Fruit fly (Drosophila melanogaster) whole organism, embryonic: Measurements from ENCODE around the gene Sys1.

Experiments used
- CG10366 ChIP-seq: fragments of 200-800 bp; sonication (Bioruptor generic); IDR thresholded peaks from 2 replicates; pipeline ENCODE4 v1.3.6; 2022; ENCODE audit warnings: missing biosample characterization, missing genetic modification characterization
- CG11398 ChIP-seq: fragments of 200-800 bp; sonication (Bioruptor generic); optimal IDR thresholded peaks from 2 replicates; lab custom pipeline; 2016; ENCODE audit warnings: missing biosample characterization, missing genetic modification characterization
- CG11456 ChIP-seq: fragments of 200-800 bp; sonication (Bioruptor generic); IDR thresholded peaks from 3 replicates; pipeline ENCODE4 v1.3.6; 2022; ENCODE audit warnings: missing biosample characterization, missing genetic modification characterization
- CG11723 ChIP-seq: fragments of 200-800 bp; sonication (Bioruptor generic); optimal IDR thresholded peaks from 2 replicates; lab custom pipeline; 2017; ENCODE audit warnings: missing biosample characterization, mild to moderate bottlenecking, missing genetic modification characterization
- CG12236 ChIP-seq: fragments of 200-800 bp; sonication (Bioruptor generic); optimal IDR thresholded peaks from 2 replicates; lab custom pipeline; 2016; ENCODE audit warnings: missing biosample characterization, missing genetic modification characterization
- CG13287 ChIP-seq: fragments of 200-800 bp; sonication (Bioruptor generic); IDR thresholded peaks from 2 replicates; pipeline ENCODE4 v1.3.6; 2022; ENCODE audit warnings: missing biosample characterization, missing genetic modification characterization; ENCODE audit not compliant: partially characterized antibody
- CG15514 ChIP-seq: fragments of 200-800 bp; sonication (Bioruptor generic); optimal IDR thresholded peaks from 3 replicates; lab custom pipeline; 2017; ENCODE audit warnings: missing biosample characterization, missing genetic modification characterization, mild to moderate bottlenecking, moderate library complexity, missing genetic modification reagents
- CG32772 ChIP-seq: fragments of 200-800 bp; sonication (Bioruptor generic); IDR thresholded peaks from 2 replicates; pipeline ENCODE4 v1.3.6; 2022; ENCODE audit warnings: missing biosample characterization, missing genetic modification characterization
- CG34422 ChIP-seq: fragments of 200-800 bp; sonication (Bioruptor generic); IDR thresholded peaks from 3 replicates; pipeline ENCODE4 v1.3.6; 2022; ENCODE audit warnings: missing biosample characterization, missing genetic modification characterization
- CG3726 ChIP-seq: fragments of 200-800 bp; sonication (Bioruptor generic); IDR thresholded peaks from 3 replicates; pipeline ENCODE4, ENCODE4 v1.3.6; 2022; ENCODE audit warnings: missing biosample characterization, missing genetic modification characterization
- CG7745 ChIP-seq: fragments of 200-800 bp; sonication (Bioruptor generic); optimal IDR thresholded peaks from 2 replicates; lab custom pipeline; 2018; ENCODE audit warnings: missing biosample characterization, mild to moderate bottlenecking, missing genetic modification characterization, moderate library complexity
- CrebB ChIP-seq: fragments of 200-800 bp; sonication (Bioruptor generic); optimal IDR thresholded peaks from 3 replicates; lab custom pipeline; 2018; ENCODE audit warnings: missing biosample characterization, mild to moderate bottlenecking, missing genetic modification characterization
- D19B ChIP-seq: fragments of 200-800 bp; sonication (Bioruptor generic); optimal IDR thresholded peaks from 2 replicates; lab custom pipeline; 2017; ENCODE audit warnings: missing biosample characterization, mild to moderate bottlenecking, missing genetic modification characterization
- Dbx ChIP-seq: fragments of 200-800 bp; sonication (Bioruptor generic); IDR thresholded peaks from 3 replicates; pipeline ENCODE4 v1.3.6; 2022; ENCODE audit warnings: missing biosample characterization, missing genetic modification characterization
- Ets65A ChIP-seq: fragments of 200-800 bp; sonication (Bioruptor generic); peaks from one replicate; lab custom pipeline; 2016; ENCODE audit warnings: missing biosample characterization, missing genetic modification characterization
- H15 ChIP-seq: fragments of 200-800 bp; sonication (Bioruptor generic); IDR thresholded peaks from 3 replicates; pipeline ENCODE4 v1.3.6; 2022; ENCODE audit warnings: missing biosample characterization, missing genetic modification characterization
- Hr78 ChIP-seq, 2 experiments: fragments of 200-800 bp in 1 of 2; fragments of >200 bp in 1 of 2; sonication (Bioruptor generic) in 1 of 2; optimal IDR thresholded peaks; 2 replicates each; lab custom pipeline; 2017 to 2019; ENCODE audit warnings: missing biosample characterization in 2 of 2, missing genetic modification characterization in 2 of 2, mild to moderate bottlenecking in 1 of 2, moderate library complexity in 1 of 2
- Mad ChIP-seq: fragments of 200-800 bp; sonication (Bioruptor generic); optimal IDR thresholded peaks from 2 replicates; lab custom pipeline; 2016; ENCODE audit warnings: missing biosample characterization, missing genetic modification characterization
- Mrtf ChIP-seq: fragments of 200-800 bp; sonication (Bioruptor generic); IDR thresholded peaks from 3 replicates; pipeline ENCODE4 v1.3.6; 2022; ENCODE audit warnings: missing biosample characterization, missing genetic modification characterization
- PHDP ChIP-seq: fragments of 200-800 bp; sonication (Bioruptor generic); optimal IDR thresholded peaks from 3 replicates; lab custom pipeline; 2018; ENCODE audit warnings: missing biosample characterization, mild to moderate bottlenecking, missing genetic modification characterization, moderate library complexity
- Pdp1 ChIP-seq, 2 experiments: fragments of 200-800 bp; sonication (Bioruptor generic); optimal IDR thresholded peaks; 3 replicates each; lab custom pipeline; 2016; ENCODE audit warnings: missing biosample characterization in 2 of 2, missing genetic modification characterization in 2 of 2, mild to moderate bottlenecking in 1 of 2, moderate library complexity in 1 of 2
- Scr ChIP-seq: fragments of 200-800 bp; sonication (Bioruptor generic); IDR thresholded peaks from 2 replicates; pipeline ENCODE4 v1.3.6; 2022; ENCODE audit warnings: missing biosample characterization, missing genetic modification characterization; ENCODE audit not compliant: partially characterized antibody
- Sox100B ChIP-seq: fragments of 200-800 bp; sonication (Bioruptor generic); optimal IDR thresholded peaks from 3 replicates; lab custom pipeline; 2018; ENCODE audit warnings: missing biosample characterization, mild to moderate bottlenecking, missing genetic modification characterization
- Spps ChIP-seq: fragments of 200-800 bp; sonication (Bioruptor generic); optimal IDR thresholded peaks from 2 replicates; lab custom pipeline; 2018; ENCODE audit warnings: missing biosample characterization, mild to moderate bottlenecking, missing genetic modification characterization
- Trl ChIP-seq, 3 experiments: fragments of >200 bp in 2 of 3; fragments of 200-800 bp in 1 of 3; sonication (Bioruptor generic) in 1 of 3; optimal IDR thresholded peaks; 2 replicates in 1 of 3; 3 replicates in 2 of 3; lab custom pipeline; 2016 to 2017; ENCODE audit warnings: missing biosample characterization in 1 of 3, missing genetic modification characterization in 1 of 3
- Xrp1 ChIP-seq: fragments of 200-800 bp; sonication (Bioruptor generic); IDR thresholded peaks from 2 replicates; pipeline ENCODE4 v1.3.6; 2022; ENCODE audit warnings: missing biosample characterization, missing genetic modification characterization
- ac ChIP-seq: fragments of 200-800 bp; sonication (Bioruptor generic); optimal IDR thresholded peaks from 3 replicates; lab custom pipeline; 2017; ENCODE audit warnings: missing biosample characterization, mild to moderate bottlenecking, missing genetic modification characterization
- amos ChIP-seq: fragments of 200-800 bp; sonication (Bioruptor generic); IDR thresholded peaks from 2 replicates; pipeline ENCODE4 v1.3.6; 2022; ENCODE audit warnings: missing biosample characterization, missing genetic modification characterization; ENCODE audit not compliant: partially characterized antibody
- ase ChIP-seq: fragments of 200-800 bp; sonication (Bioruptor generic); IDR thresholded peaks from 3 replicates; pipeline ENCODE4 v1.3.6; 2022; ENCODE audit warnings: missing biosample characterization, missing genetic modification characterization
- bowl ChIP-seq: fragments of 200-800 bp; sonication (Bioruptor generic); IDR thresholded peaks from 2 replicates; pipeline ENCODE4 v1.3.6; 2022; ENCODE audit warnings: missing biosample characterization, missing genetic modification characterization
- btn ChIP-seq: fragments of 200-800 bp; sonication (Bioruptor generic); optimal IDR thresholded peaks from 2 replicates; lab custom pipeline; 2016; ENCODE audit warnings: missing biosample characterization, missing genetic modification characterization
- ci ChIP-seq: fragments of 200-800 bp; sonication (Bioruptor generic); IDR thresholded peaks from 3 replicates; pipeline ENCODE4 v1.3.6; 2022; ENCODE audit warnings: missing biosample characterization, missing genetic modification characterization
- crp ChIP-seq, 2 experiments: fragments of 200-800 bp; sonication (Bioruptor generic); optimal IDR thresholded peaks; 2 replicates in 1 of 2; 3 replicates in 1 of 2; lab custom pipeline; 2017; ENCODE audit warnings: missing biosample characterization in 2 of 2, missing genetic modification characterization in 2 of 2, mild to moderate bottlenecking in 1 of 2, moderate library complexity in 1 of 2
- dan ChIP-seq: fragments of 200-800 bp; sonication (Bioruptor generic); IDR thresholded peaks from 2 replicates; pipeline ENCODE4 v1.3.6; 2022; ENCODE audit warnings: missing biosample characterization, missing genetic modification characterization
- ems ChIP-seq: fragments of 200-800 bp; sonication (Bioruptor generic); optimal IDR thresholded peaks from 3 replicates; lab custom pipeline; 2016; ENCODE audit warnings: missing biosample characterization, missing genetic modification characterization
- eve ChIP-seq, 2 experiments: fragments of >200 bp; optimal IDR thresholded peaks; 2 replicates each; lab custom pipeline; 2017; ENCODE audit warnings: missing biosample characterization in 2 of 2, missing genetic modification characterization in 2 of 2
- fu2 ChIP-seq: fragments of 200-800 bp; sonication (Bioruptor generic); optimal IDR thresholded peaks from 2 replicates; lab custom pipeline; 2016; ENCODE audit warnings: missing biosample characterization, missing genetic modification characterization
- lbe ChIP-seq: fragments of 200-800 bp; sonication (Bioruptor generic); optimal IDR thresholded peaks from 2 replicates; lab custom pipeline; 2016; ENCODE audit warnings: missing biosample characterization, mild to moderate bottlenecking, missing genetic modification characterization
- nerfin-2 ChIP-seq: fragments of 200-800 bp; sonication (Bioruptor generic); IDR thresholded peaks from 2 replicates; pipeline ENCODE4 v1.3.6; 2022; ENCODE audit warnings: missing biosample characterization, missing genetic modification characterization; ENCODE audit not compliant: partially characterized antibody
- nom ChIP-seq: fragments of 200-800 bp; sonication (Bioruptor generic); optimal IDR thresholded peaks from 2 replicates; lab custom pipeline; 2017; ENCODE audit warnings: missing biosample characterization, missing genetic modification characterization, mild to moderate bottlenecking, moderate library complexity, missing genetic modification reagents
- odd ChIP-seq: fragments of 200-800 bp; sonication (Bioruptor generic); optimal IDR thresholded peaks from 2 replicates; lab custom pipeline; 2017; ENCODE audit warnings: missing biosample characterization, mild to moderate bottlenecking, missing genetic modification characterization
- prd ChIP-seq, 3 experiments: fragments of >200 bp in 2 of 3; fragments of 200-800 bp in 1 of 3; sonication (Bioruptor generic) in 1 of 3; optimal IDR thresholded peaks in 2 of 3; IDR thresholded peaks in 1 of 3; 2 replicates in 2 of 3; 3 replicates in 1 of 3; pipeline versions ENCODE4 v1.3.6 to Lab custom; 2017 to 2022; ENCODE audit warnings: missing biosample characterization in 1 of 3, missing genetic modification characterization in 1 of 3
- psq ChIP-seq: fragments of 200-800 bp; sonication (Bioruptor generic); optimal IDR thresholded peaks from 2 replicates; lab custom pipeline; 2017; ENCODE audit warnings: missing biosample characterization, missing genetic modification characterization
- scrt ChIP-seq: fragments of 200-800 bp; sonication (Bioruptor generic); optimal IDR thresholded peaks from 2 replicates; lab custom pipeline; 2018; ENCODE audit warnings: missing biosample characterization, mild to moderate bottlenecking, missing genetic modification characterization, moderate library complexity
- sqz ChIP-seq: fragments of 200-800 bp; sonication (Bioruptor generic); optimal IDR thresholded peaks from 3 replicates; lab custom pipeline; 2018; ENCODE audit warnings: missing biosample characterization, mild to moderate bottlenecking, missing genetic modification characterization
- stwl ChIP-seq: fragments of 200-800 bp; sonication (Bioruptor generic); optimal IDR thresholded peaks from 3 replicates; lab custom pipeline; 2018; ENCODE audit warnings: missing biosample characterization, mild to moderate bottlenecking, missing genetic modification characterization, moderate library complexity
- tll ChIP-seq, 2 experiments: fragments of 200-800 bp in 1 of 2; fragments of >200 bp in 1 of 2; sonication (Bioruptor generic) in 1 of 2; optimal IDR thresholded peaks; 2 replicates each; lab custom pipeline; 2017 to 2019; ENCODE audit warnings: missing biosample characterization in 2 of 2, missing genetic modification characterization in 2 of 2, mild to moderate bottlenecking in 1 of 2, moderate library complexity in 1 of 2
- vfl ChIP-seq: fragments of 200-800 bp; sonication (Bioruptor generic); optimal IDR thresholded peaks from 2 replicates; lab custom pipeline; 2016; ENCODE audit warnings: missing biosample characterization, missing genetic modification characterization

Gene Sys1

dm6 chr3R:8676560-8677000 is 24.0 kb downstream of the Sys1 start, which contains the start of the genes Unc50, CG11755 and CG8043 (continued):
- TF ChIP-seq CG11723 (peak; percentile 49), D19B (GFP tag; lab: Kevin White, UChicago) (peak; percentile 24), CG15514 (GFP tag; lab: Kevin White, UChicago) (peak; percentile 96), CG12236 (GFP tag; lab: Kevin White, UChicago) (peak; percentile 22), scrt (GFP tag; lab: Kevin White, UChicago) (no peak), Dbx (GFP tag; lab: Robert Waterston, UW) (peak; percentile 90), odd (GFP tag; lab: Kevin White, UChicago) (peak; percentile 47), crp (GFP tag; optimal IDR thresholded peaks at IDR 0.05; lab: Kevin White, UChicago) (peak; percentile 94 to 98), btn (no peak), CG3726 (GFP tag; lab: Robert Waterston, UW) (no peak; the same call in 2 of the 3 replicates), psq (GFP tag; lab: Kevin White, UChicago) (no peak), prd (optimal IDR thresholded peaks at IDR 0.05; lab: Kevin White, UChicago) (no peak), prd (GFP tag; IDR thresholded peaks at IDR 0.05; lab: Robert Waterston, UW) (peak; percentile 79), Xrp1 (GFP tag; lab: Robert Waterston, UW) (peak; percentile 82), CG34422 (no peak), nom (GFP tag; lab: Kevin White, UChicago) (no peak), stwl (tag; lab: Kevin White, UChicago) (no peak), amos (GFP tag; lab: Robert Waterston, UW) (peak; percentile 93), Mrtf (GFP tag; lab: Robert Waterston, UW) (peak; percentile 66; the same call in 2 of the 3 replicates), vfl (GFP tag; lab: Kevin White, UChicago) (peak; percentile 78), fu2 (GFP tag; lab: Kevin White, UChicago) (peak; percentile 44), nerfin-2 (GFP tag; lab: Robert Waterston, UW) (peak; percentile 88), PHDP (tag; lab: Kevin White, UChicago) (no peak), Ets65A (GFP tag; lab: Kevin White, UChicago) (peak; percentile 93), Scr (GFP tag; lab: Robert Waterston, UW) (peak; percentile 99), eve (GFP tag; optimal IDR thresholded peaks at IDR 0.05; lab: Kevin White, UChicago) (no peak), bowl (GFP tag; lab: Robert Waterston, UW) (no peak), CG7745 (no peak), dan (GFP tag; lab: Robert Waterston, UW) (no peak), Mad (GFP tag; lab: Kevin White, UChicago) (peak; percentile 76), ac (GFP tag; lab: Kevin White, UChicago) (peak; percentile 14), sqz (GFP tag; lab: Kevin White, UChicago) (peak; percentile 30), ci (GFP tag; lab: Robert Waterston, UW) (no peak; the same call in 2 of the 3 replicates), H15 (GFP tag; lab: Robert Waterston, UW) (peak; percentile 69; the same call in 2 of the 3 replicates), Spps (tag; lab: Kevin White, UChicago) (peak; percentile 48), CG11456 (GFP tag; lab: Robert Waterston, UW) (peak; percentile 81), Sox100B (GFP tag; lab: Kevin White, UChicago) (peak; percentile 73), CrebB (tag; lab: Kevin White, UChicago) (peak; percentile 64), Hr78 (GFP tag; optimal IDR thresholded peaks at IDR 0.05; lab: Kevin White, UChicago) (peak in 1 of 2 experiments; percentile 28), tll (GFP tag; optimal IDR thresholded peaks at IDR 0.05; lab: Kevin White, UChicago) (peak in 1 of 2 experiments; percentile 80), CG32772 (GFP tag; lab: Robert Waterston, UW) (peak; percentile 64), Pdp1 (GFP tag; optimal IDR thresholded peaks at IDR 0.05; lab: Kevin White, UChicago) (peak; percentile 78 to 86), ems (peak; percentile 47), CG10366 (GFP tag; lab: Robert Waterston, UW) (peak; percentile 48; the same call in 1 of the 2 replicates), CG11398 (GFP tag; lab: Kevin White, UChicago) (no peak), ase (GFP tag; lab: Robert Waterston, UW) (no peak), lbe (GFP tag; lab: Kevin White, UChicago) (peak; percentile 79), CG13287 (GFP tag; lab: Robert Waterston, UW) (peak; percentile 99), Trl (optimal IDR thresholded peaks at IDR 0.05; lab: Kevin White, UChicago) (no peak), Trl (GFP tag; optimal IDR thresholded peaks at IDR 0.05; lab: Kevin White, UChicago) (peak; percentile 56)
